Worm (Caenorhabditis elegans): ENCODE data around the gene nstp-3.
"Not testable (repeated sequence)": the region's sequence is repeated elsewhere in the genome, so short reads cannot be mapped to it uniquely, and the experiment has no call there.

DNA sequence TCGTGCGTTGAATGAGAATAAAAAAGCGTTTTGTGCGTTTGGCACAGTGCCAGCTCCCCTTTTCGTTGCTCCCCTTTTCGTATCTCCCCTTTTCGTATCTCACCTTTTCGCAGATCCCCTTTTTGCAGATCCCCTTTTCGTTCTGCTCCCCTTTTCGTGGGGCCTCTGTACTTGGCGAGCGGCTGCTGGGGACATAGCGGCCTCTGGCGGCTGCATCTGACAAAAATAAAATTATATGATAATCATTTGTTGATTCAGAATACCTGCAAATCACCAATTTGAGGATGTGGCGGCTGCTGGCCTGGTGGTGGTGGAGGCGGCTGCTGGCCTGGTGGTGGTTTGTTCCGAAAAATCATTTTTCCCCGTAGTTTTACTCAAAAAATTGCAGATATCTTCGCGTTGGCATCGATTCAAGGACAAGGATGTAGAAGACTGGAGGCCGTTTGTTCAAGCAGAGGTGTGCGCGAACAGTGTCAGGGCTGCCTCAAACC, 42.8 kb downstream of the nstp-3 start, which contains the start of gene K09H11.11:
- not testable (repeated sequence) for TF ChIP-seq hlh-30 (tag; optimal IDR thresholded peaks at IDR 0.05; ENCODE audit: insufficient read depth); F37D6.2 (tag; optimal IDR thresholded peaks at IDR 0.05)

All from whole organism, L4 larva.